Worm (Caenorhabditis elegans): ENCODE data around the gene pudl-2.

pudl-2 gene

ce11 chrIV:2805525-2805924 lies 29.1 kb upstream of the pudl-2 start, which contains the start of gene Y54G2A.45 (continued):
- TF ChIP-seq lir-3 (tag; optimal IDR thresholded peaks at IDR 0.05) (peak; percentile 48), ceh-20 (GFP tag; IDR thresholded peaks at IDR 0.05) (peak; percentile 65), Y75B8A.6 (GFP tag; IDR thresholded peaks at IDR 0.05) (peak; percentile 57; the same call in 1 of the 2 replicates), R02D3.7 (tag; optimal IDR thresholded peaks at IDR 0.05) (peak; percentile 2), ztf-7 (tag; optimal IDR thresholded peaks at IDR 0.05) (no peak), pha-4 (GFP tag; IDR thresholded peaks at IDR 0.05) (peak; percentile 80), pha-4 (tag; optimal IDR thresholded peaks at IDR 0.05) (no peak), ceh-62 (tag; optimal IDR thresholded peaks at IDR 0.05) (no peak), snpc-4 (tag; optimal IDR thresholded peaks at IDR 0.05) (no peak), hmg-1.1 (GFP tag; IDR thresholded peaks at IDR 0.05) (peak; percentile 63; the same call in 1 of the 2 replicates), nhr-102 (tag; optimal IDR thresholded peaks at IDR 0.05) (peak; percentile 83), ama-1 (optimal IDR thresholded peaks at IDR 0.05) (no peak), mes-2 (tag; optimal IDR thresholded peaks at IDR 0.05; ENCODE audit: poor library complexity, severe bottlenecking) (peak; percentile 77), fkh-10 (GFP tag; optimal IDR thresholded peaks at IDR 0.05) (no peak), nhr-28 (tag; optimal IDR thresholded peaks at IDR 0.05) (peak; percentile 89), lin-1 (GFP tag; IDR thresholded peaks at IDR 0.05) (no peak), daf-8 (GFP tag; IDR thresholded peaks at IDR 0.05) (no peak), lin-15B (tag; optimal IDR thresholded peaks at IDR 0.05) (no peak), nhr-25 (tag; optimal IDR thresholded peaks at IDR 0.05; ENCODE audit: borderline replicate concordance, insufficient read depth) (no peak), nhr-6 (tag; optimal IDR thresholded peaks at IDR 0.05) (peak; percentile 3), nhr-237 (tag; optimal IDR thresholded peaks at IDR 0.05) (no peak), nhr-41 (GFP tag; IDR thresholded peaks at IDR 0.05) (peak; percentile 52; the same call in 1 of the 2 replicates), ctbp-1 (GFP tag; IDR thresholded peaks at IDR 0.05) (peak; percentile 74; the same call in 1 of the 2 replicates), hlh-11 (tag; optimal IDR thresholded peaks at IDR 0.05) (peak; percentile 85), lim-7 (GFP tag; IDR thresholded peaks at IDR 0.05) (peak; percentile 81), aly-2 (tag; optimal IDR thresholded peaks at IDR 0.05) (no peak), sdz-12 (GFP tag; optimal IDR thresholded peaks at IDR 0.05) (no peak), zag-1 (tag; optimal IDR thresholded peaks at IDR 0.05) (no peak), attf-4 (tag; optimal IDR thresholded peaks at IDR 0.05) (no peak), nhr-10 (tag; optimal IDR thresholded peaks at IDR 0.05) (no peak), unc-62 (GFP tag; optimal IDR thresholded peaks at IDR 0.05 in 1 of 2) (no peak), unc-62 (tag; optimal IDR thresholded peaks at IDR 0.05) (no peak), nhr-111 (GFP tag; optimal IDR thresholded peaks at IDR 0.05) (no peak), lin-13 (GFP tag; optimal IDR thresholded peaks at IDR 0.05) (peak; percentile 87), nhr-11 (tag; optimal IDR thresholded peaks at IDR 0.05) (peak; percentile 55), dmd-6 (GFP tag; IDR thresholded peaks at IDR 0.05) (peak; percentile 87), gei-8 (GFP tag; optimal IDR thresholded peaks at IDR 0.05) (peak; percentile 91), madf-5 (GFP tag; IDR thresholded peaks at IDR 0.05) (peak; percentile 47 to 76; a peak in 3 of 4 replicates), D1046.2 (GFP tag; IDR thresholded peaks at IDR 0.05) (peak; percentile 88), snpc-1.2 (GFP tag; IDR thresholded peaks at IDR 0.05) (peak; percentile 78), spr-1 (tag; optimal IDR thresholded peaks at IDR 0.05) (peak; percentile 72), unc-39 (tag; optimal IDR thresholded peaks at IDR 0.05) (no peak), ZK546.5 (tag; optimal IDR thresholded peaks at IDR 0.05) (no peak), tra-1 (GFP tag; IDR thresholded peaks at IDR 0.05) (peak; percentile 89), set-16 (GFP tag; IDR thresholded peaks at IDR 0.05) (no peak), egl-27 (tag; optimal IDR thresholded peaks at IDR 0.05) (no peak), ztf-11 (tag; optimal IDR thresholded peaks at IDR 0.05) (no peak), nhr-76 (tag; optimal IDR thresholded peaks at IDR 0.05) (no peak), nhr-77 (tag; optimal IDR thresholded peaks at IDR 0.05) (peak; percentile 15), mxl-3 (GFP tag; optimal IDR thresholded peaks at IDR 0.05) (peak; percentile 77), rbr-2 (tag; optimal IDR thresholded peaks at IDR 0.05) (peak; percentile 51), lsy-2 (tag; optimal IDR thresholded peaks at IDR 0.05) (peak in 1 of 2 experiments; percentile 69), daf-12 (tag; optimal IDR thresholded peaks at IDR 0.05) (no peak)

All from whole organism, L4 larva.